Worm (Caenorhabditis elegans) whole organism, early embryonic: ENCODE results near the gene str-111.

ENCODE experiments used
- B0310.2 ChIP-seq: sonication (generic microtip); optimal IDR thresholded peaks from 2 replicates; lab custom pipeline; 2016; ENCODE audit warnings: mild to moderate bottlenecking, missing genetic modification characterization, missing compliant biosample characterization
- F13C5.2 ChIP-seq: sonication (generic microtip); optimal IDR thresholded peaks from 2 replicates; lab custom pipeline; 2017; ENCODE audit warnings: mild to moderate bottlenecking, missing genetic modification characterization, inconsistent platforms, missing compliant biosample characterization
- ama-1 ChIP-seq: fragments of 150-350 bp; optimal IDR thresholded peaks from 2 replicates; lab custom pipeline; 2014
- ceh-13 ChIP-seq: fragments of 200-800 bp; sonication (Bioruptor generic); optimal IDR thresholded peaks from 2 replicates; lab custom pipeline; 2018; ENCODE audit warnings: mild to moderate bottlenecking, missing genetic modification characterization, missing compliant biosample characterization
- ceh-36 ChIP-seq: sonication (generic microtip); optimal IDR thresholded peaks from 2 replicates; lab custom pipeline; 2016; ENCODE audit warnings: missing genetic modification characterization, inconsistent platforms, missing compliant biosample characterization
- ets-7 ChIP-seq: sonication (generic microtip); optimal IDR thresholded peaks from 2 replicates; lab custom pipeline; 2016; ENCODE audit warnings: missing genotype, missing genetic modification characterization, missing compliant biosample characterization
- flt-1 ChIP-seq: fragments of 200-800 bp; sonication (Bioruptor generic); IDR thresholded peaks from 2 replicates; pipeline ENCODE4 v1.3.6; 2022; ENCODE audit warnings: missing genetic modification characterization, missing compliant biosample characterization
- hmbx-1 ChIP-seq: sonication (generic microtip); optimal IDR thresholded peaks from 2 replicates; lab custom pipeline; 2016; ENCODE audit warnings: mild to moderate bottlenecking, missing genetic modification characterization, missing compliant biosample characterization
- pes-1 ChIP-seq: fragments of 200-800 bp; sonication (Bioruptor generic); IDR thresholded peaks from 2 replicates; pipeline ENCODE4 v1.3.6; 2022; ENCODE audit warnings: missing genetic modification reagents, missing genetic modification characterization, missing compliant biosample characterization
- scrt-1 ChIP-seq: fragments of 200-800 bp; sonication (Bioruptor generic); IDR thresholded peaks from 2 replicates; pipeline ENCODE4 v1.3.6; 2022; ENCODE audit warnings: missing genetic modification characterization, missing compliant biosample characterization
- sea-1 ChIP-seq: fragments of 200-800 bp; sonication (Bioruptor generic); conservative IDR thresholded peaks from 2 replicates; pipeline ENCODE4 v1.3.6; 2022; ENCODE audit warnings: missing genetic modification characterization, missing compliant biosample characterization
- tbx-11 ChIP-seq: fragments of 200-800 bp; sonication (Bioruptor generic); IDR thresholded peaks from 2 replicates; pipeline ENCODE4 v1.3.6; 2022; ENCODE audit warnings: missing genetic modification characterization, missing compliant biosample characterization
- tbx-37 ChIP-seq: fragments of 200-800 bp; sonication (Bioruptor generic); conservative IDR thresholded peaks from 2 replicates; pipeline ENCODE4 v1.3.6; 2022; ENCODE audit warnings: missing genetic modification reagents, missing genetic modification characterization, missing compliant biosample characterization
- tra-4 ChIP-seq: sonication (generic microtip); optimal IDR thresholded peaks from 2 replicates; lab custom pipeline; 2017; ENCODE audit warnings: missing genetic modification characterization, missing compliant biosample characterization

- TF ChIP-seq F13C5.2 (no peak), ama-1 (lab: Kevin White, UChicago) (no peak), hmbx-1 (tag; lab: Kevin White, UChicago) (no peak), ceh-36 (no peak), tra-4 (no peak), sea-1 (GFP tag; lab: Robert Waterston, UW) (no peak), pes-1 (GFP tag; lab: Robert Waterston, UW) (no peak), tbx-37 (GFP tag; lab: Robert Waterston, UW) (no peak), tbx-11 (GFP tag; lab: Robert Waterston, UW) (no peak), ets-7 (tag; lab: Kevin White, UChicago) (no peak), ceh-13 (no peak), scrt-1 (no peak), flt-1 (GFP tag; lab: Robert Waterston, UW) (no peak), B0310.2 (no peak)
Measured at ce11 chrV:16202618-16203017, 33.7 kb upstream of the str-111 start, which contains the start of gene F11A5.18.
